Worm (Caenorhabditis elegans) whole organism, L1 larva: Measurements from ENCODE around the gene lips-12.

Source experiments
- ama-1 ChIP-seq: fragments of 150-350 bp; optimal IDR thresholded peaks from 2 replicates; lab custom pipeline; 2014
- ceh-90 ChIP-seq: sonication (generic microtip); optimal IDR thresholded peaks from 2 replicates; lab custom pipeline; 2016; ENCODE audit warnings: missing genetic modification characterization, missing compliant biosample characterization
- dpl-1 ChIP-seq, 3 experiments: fragments of 150-350 bp in 2 of 3; sonication (generic microtip) in 1 of 3; optimal IDR thresholded peaks; 2 replicates each; lab custom pipeline; 2014 to 2017; ENCODE audit warnings: missing biosample characterization in 3 of 3, missing genetic modification characterization in 3 of 3, missing genetic modification reagents in 3 of 3
- fos-1 ChIP-seq: fragments of 150-350 bp; optimal IDR thresholded peaks from 2 replicates; lab custom pipeline; 2014; ENCODE audit warnings: missing biosample characterization, missing genetic modification characterization
- lin-35 ChIP-seq, 2 experiments: fragments of 150-350 bp; optimal IDR thresholded peaks; 2 replicates each; lab custom pipeline; 2014; ENCODE audit warnings: missing biosample characterization in 2 of 2, missing genetic modification characterization in 2 of 2, missing genetic modification reagents in 2 of 2
- lir-3 ChIP-seq: sonication (generic microtip); optimal IDR thresholded peaks from 2 replicates; lab custom pipeline; 2016; ENCODE audit warnings: mild to moderate bottlenecking, missing genetic modification characterization, moderate library complexity, missing compliant biosample characterization; ENCODE audit not compliant: poor library complexity
- lsy-2 ChIP-seq, 2 experiments: fragments of 150-350 bp; optimal IDR thresholded peaks; 2 replicates each; lab custom pipeline; 2014; ENCODE audit warnings: missing biosample characterization in 2 of 2, missing genetic modification characterization in 2 of 2
- nhr-237 ChIP-seq: fragments of 150-350 bp; optimal IDR thresholded peaks from 2 replicates; lab custom pipeline; 2014; ENCODE audit warnings: missing biosample characterization, missing genetic modification characterization
- snpc-4 ChIP-seq: fragments of 150-350 bp; optimal IDR thresholded peaks from 2 replicates; lab custom pipeline; 2014; ENCODE audit warnings: missing biosample characterization, missing genetic modification characterization
- unc-130 ChIP-seq: fragments of 150-350 bp; optimal IDR thresholded peaks from 2 replicates; lab custom pipeline; 2017; ENCODE audit warnings: missing biosample characterization, missing genetic modification characterization, inconsistent platforms
- unc-86 ChIP-seq: sonication (generic microtip); optimal IDR thresholded peaks from 2 replicates; lab custom pipeline; 2016; ENCODE audit warnings: missing genetic modification characterization, missing compliant biosample characterization
- unc-98 ChIP-seq: fragments of 200-800 bp; sonication (Bioruptor generic); IDR thresholded peaks from 2 replicates; pipeline ENCODE4 v1.3.6; 2022; ENCODE audit warnings: missing genetic modification characterization, missing compliant biosample characterization

DNA sequence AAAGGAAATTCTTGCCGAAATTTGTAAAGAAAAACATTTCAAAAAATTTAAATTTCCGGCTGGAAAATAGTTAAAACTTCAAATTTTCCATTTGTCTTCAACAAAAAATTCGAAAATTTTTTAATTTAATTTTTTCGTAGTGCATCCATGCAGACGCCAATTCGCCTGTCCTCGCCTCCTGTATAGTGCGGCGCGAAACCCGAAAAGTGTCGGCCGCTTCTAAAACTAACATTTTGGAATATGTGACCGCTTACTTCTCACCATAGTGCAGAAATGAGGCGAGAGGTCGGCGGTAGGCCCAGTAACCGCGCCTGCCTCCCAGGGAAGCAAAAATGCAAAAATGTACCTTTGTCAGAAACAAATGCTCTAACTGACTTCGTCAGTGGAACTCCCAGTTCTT is 2.5 kb upstream of the lips-12 start:
- TF ChIP-seq dpl-1 (GFP tag; optimal IDR thresholded peaks at IDR 0.05; lab: Kevin White, UChicago) (no peak), lin-35 (GFP tag; optimal IDR thresholded peaks at IDR 0.05; lab: Kevin White, UChicago) (no peak), lsy-2 (tag; optimal IDR thresholded peaks at IDR 0.05; lab: Kevin White, UChicago) (no peak), fos-1 (tag; lab: Kevin White, UChicago) (no peak), unc-98 (GFP tag; lab: Robert Waterston, UW) (no peak), unc-130 (no peak), ama-1 (lab: Kevin White, UChicago) (no peak), lir-3 (tag; lab: Kevin White, UChicago) (no peak), nhr-237 (tag; lab: Kevin White, UChicago) (no peak), ceh-90 (tag; lab: Kevin White, UChicago) (no peak), snpc-4 (tag; lab: Kevin White, UChicago) (peak; percentile 81), unc-86 (tag; lab: Kevin White, UChicago) (no peak)
